Fruit fly (Drosophila melanogaster) whole organism, wandering third instar larva: ENCODE measurements around the gene CG6356.

Source experiments
- Hr78 ChIP-seq: fragments of >200 bp; optimal IDR thresholded peaks from 2 replicates; lab custom pipeline; 2017; ENCODE audit warnings: missing biosample characterization, missing genetic modification characterization
- Hr83 ChIP-seq: fragments of 200-300 bp; sonication (Bioruptor generic); optimal IDR thresholded peaks from 2 replicates; lab custom pipeline; 2016; ENCODE audit warnings: missing biosample characterization, mild to moderate bottlenecking, missing genetic modification characterization, moderate library complexity; ENCODE audit not compliant: poor library complexity, severe bottlenecking
- Mio ChIP-seq: sonication (Bioruptor generic); optimal IDR thresholded peaks from 2 replicates; lab custom pipeline; 2016; ENCODE audit warnings: missing biosample characterization, missing genetic modification characterization
- Myc ChIP-seq: fragments of >200 bp; optimal IDR thresholded peaks from 2 replicates; lab custom pipeline; 2017
- tai ChIP-seq: sonication (Bioruptor generic); optimal IDR thresholded peaks from 2 replicates; lab custom pipeline; 2016; ENCODE audit warnings: missing biosample characterization, missing genetic modification characterization
- usp ChIP-seq: fragments of >200 bp; optimal IDR thresholded peaks from 2 replicates; lab custom pipeline; 2017; ENCODE audit warnings: missing biosample characterization, missing genetic modification characterization

dm6 chr3R:24279291-24279690 is 4.5 kb upstream of the CG6356 start, which contains the start of gene shps:
- no peak for TF ChIP-seq tai (GFP tag; lab: Kevin White, UChicago)
- TF ChIP-seq usp (GFP tag; lab: Kevin White, UChicago) = no peak
- TF ChIP-seq Mio (GFP tag; lab: Kevin White, UChicago) = no peak
- peak; percentile 97 for TF ChIP-seq Myc (lab: Kevin White, UChicago)
- no peak for TF ChIP-seq Hr78 (GFP tag; lab: Kevin White, UChicago)
- TF ChIP-seq Hr83 (GFP tag; lab: Kevin White, UChicago) = no peak
